Worm (Caenorhabditis elegans) whole organism, L3 larva: ENCODE measurements around the gene C16D9.4.

ENCODE experiments used
- R02D3.7 ChIP-seq: fragments of 150-350 bp; optimal IDR thresholded peaks from 2 replicates; lab custom pipeline; 2014; ENCODE audit warnings: missing biosample characterization, missing genetic modification characterization
- ZK546.5 ChIP-seq: sonication (generic microtip); optimal IDR thresholded peaks from 2 replicates; lab custom pipeline; 2017; ENCODE audit warnings: missing biosample characterization, missing genetic modification characterization
- aly-2 ChIP-seq: fragments of 150-350 bp; optimal IDR thresholded peaks from 2 replicates; lab custom pipeline; 2014; ENCODE audit warnings: missing biosample characterization, missing genetic modification characterization
- ceh-28 ChIP-seq: fragments of 150-350 bp; optimal IDR thresholded peaks from 2 replicates; lab custom pipeline; 2014; ENCODE audit warnings: missing biosample characterization, missing genetic modification reagents, missing genetic modification characterization
- ceh-82 ChIP-seq: fragments of 150-350 bp; optimal IDR thresholded peaks from 2 replicates; lab custom pipeline; 2014; ENCODE audit warnings: missing biosample characterization, missing genetic modification characterization
- ceh-9 ChIP-seq: sonication (generic microtip); optimal IDR thresholded peaks from 2 replicates; lab custom pipeline; 2018; ENCODE audit warnings: missing biosample characterization, missing genetic modification characterization
- daf-12 ChIP-seq: fragments of 150-350 bp; optimal IDR thresholded peaks from 2 replicates; lab custom pipeline; 2014; ENCODE audit warnings: missing biosample characterization, missing genetic modification reagents, missing genetic modification characterization
- egl-27 ChIP-seq: sonication (generic microtip); optimal IDR thresholded peaks from 4 replicates; lab custom pipeline; 2017; ENCODE audit warnings: missing biosample characterization, missing genetic modification reagents, missing genetic modification characterization
- egl-5 ChIP-seq: fragments of 150-350 bp; optimal IDR thresholded peaks from 2 replicates; lab custom pipeline; 2017; ENCODE audit warnings: missing biosample characterization, missing genetic modification reagents, missing genetic modification characterization, inconsistent platforms
- elt-1 ChIP-seq: fragments of 150-350 bp; optimal IDR thresholded peaks from 2 replicates; lab custom pipeline; 2014; ENCODE audit warnings: missing biosample characterization, missing genetic modification characterization
- elt-2 ChIP-seq: sonication (generic microtip); optimal IDR thresholded peaks from 2 replicates; lab custom pipeline; 2016; ENCODE audit warnings: missing genetic modification reagents, mild to moderate bottlenecking, missing genetic modification characterization, missing compliant biosample characterization
- elt-3 ChIP-seq, 3 experiments: fragments of 150-350 bp in 1 of 3; sonication (generic microtip) in 2 of 3; optimal IDR thresholded peaks; 2 replicates in 2 of 3; 4 replicates in 1 of 3; lab custom pipeline; 2014 to 2017; ENCODE audit warnings: missing biosample characterization in 3 of 3, missing genetic modification characterization in 3 of 3
- eor-1 ChIP-seq, 2 experiments: fragments of 150-350 bp; optimal IDR thresholded peaks; 2 replicates each; lab custom pipeline; 2014 to 2018; ENCODE audit warnings: missing biosample characterization in 2 of 2, missing genetic modification characterization in 2 of 2
- fkh-10 ChIP-seq: sonication (generic microtip); optimal IDR thresholded peaks from 2 replicates; lab custom pipeline; 2017; ENCODE audit warnings: missing biosample characterization, missing genetic modification reagents, missing genetic modification characterization
- fkh-2 ChIP-seq: fragments of 150-350 bp; optimal IDR thresholded peaks from 2 replicates; lab custom pipeline; 2014; ENCODE audit warnings: missing biosample characterization, missing genetic modification reagents, missing genetic modification characterization
- fos-1 ChIP-seq: fragments of 150-350 bp; optimal IDR thresholded peaks from 2 replicates; lab custom pipeline; 2014; ENCODE audit warnings: missing biosample characterization, missing genetic modification characterization
- hmg-11 ChIP-seq: sonication (generic microtip); optimal IDR thresholded peaks from 2 replicates; lab custom pipeline; 2016; ENCODE audit warnings: missing genetic modification characterization, missing compliant biosample characterization
- lin-15B ChIP-seq: fragments of 150-350 bp; optimal IDR thresholded peaks from 2 replicates; lab custom pipeline; 2014; ENCODE audit warnings: missing biosample characterization, missing genetic modification characterization
- lin-39 ChIP-seq: fragments of 150-350 bp; optimal IDR thresholded peaks from 2 replicates; lab custom pipeline; 2018; ENCODE audit warnings: missing biosample characterization, missing genetic modification reagents, missing genetic modification characterization
- lsy-12 ChIP-seq: sonication (generic microtip); optimal IDR thresholded peaks from 2 replicates; lab custom pipeline; 2016; ENCODE audit warnings: mild to moderate bottlenecking, missing genetic modification characterization, missing compliant biosample characterization
- mdl-1 ChIP-seq: fragments of 150-350 bp; optimal IDR thresholded peaks from 2 replicates; lab custom pipeline; 2014; ENCODE audit warnings: missing biosample characterization, missing genetic modification characterization
- mml-1 ChIP-seq: fragments of 150-350 bp; sonication (generic microtip); optimal IDR thresholded peaks from 3 replicates; lab custom pipeline; 2014; ENCODE audit warnings: missing biosample characterization, missing genetic modification characterization
- nfya-1 ChIP-seq: sonication (generic microtip); optimal IDR thresholded peaks from 2 replicates; lab custom pipeline; 2017; ENCODE audit warnings: missing genetic modification characterization, mild to moderate bottlenecking, missing compliant biosample characterization, antibody characterized with exemption, moderate library complexity; ENCODE audit not compliant: insufficient read depth
- nhr-11 ChIP-seq: fragments of 150-350 bp; optimal IDR thresholded peaks from 2 replicates; lab custom pipeline; 2014; ENCODE audit warnings: missing biosample characterization, missing genetic modification characterization
- nhr-12 ChIP-seq: fragments of 150-350 bp; optimal IDR thresholded peaks from 2 replicates; lab custom pipeline; 2014; ENCODE audit warnings: missing biosample characterization, missing genetic modification characterization
- nhr-23 ChIP-seq: fragments of 150-350 bp; optimal IDR thresholded peaks from 2 replicates; lab custom pipeline; 2014; ENCODE audit warnings: missing biosample characterization, missing genetic modification reagents, missing genetic modification characterization
- nhr-237 ChIP-seq: fragments of 150-350 bp; optimal IDR thresholded peaks from 2 replicates; lab custom pipeline; 2014; ENCODE audit warnings: missing biosample characterization, missing genetic modification characterization
- nhr-25 ChIP-seq: sonication (generic microtip); optimal IDR thresholded peaks from 2 replicates; lab custom pipeline; 2017; ENCODE audit warnings: missing biosample characterization, missing genetic modification characterization
- nhr-28 ChIP-seq: fragments of 150-350 bp; optimal IDR thresholded peaks from 2 replicates; lab custom pipeline; 2014; ENCODE audit warnings: missing biosample characterization, missing genetic modification characterization
- nhr-67 ChIP-seq: fragments of 150-350 bp; optimal IDR thresholded peaks from 2 replicates; lab custom pipeline; 2014; ENCODE audit warnings: missing biosample characterization, missing genetic modification characterization
- nhr-76 ChIP-seq: fragments of 150-350 bp; sonication (generic microtip); optimal IDR thresholded peaks from 5 replicates; lab custom pipeline; 2014; ENCODE audit warnings: missing biosample characterization, missing genetic modification characterization
- nhr-77 ChIP-seq: fragments of 150-350 bp; optimal IDR thresholded peaks from 2 replicates; lab custom pipeline; 2014; ENCODE audit warnings: missing biosample characterization, missing genetic modification characterization
- pha-4 ChIP-seq: fragments of 150-350 bp; optimal IDR thresholded peaks from 2 replicates; lab custom pipeline; 2014; ENCODE audit warnings: missing biosample characterization, missing genetic modification reagents, missing genetic modification characterization
- pqm-1 ChIP-seq: fragments of 150-350 bp; optimal IDR thresholded peaks from 2 replicates; lab custom pipeline; 2017; ENCODE audit warnings: missing biosample characterization, missing genetic modification characterization, inconsistent platforms
- sea-2 ChIP-seq: fragments of 150-350 bp; sonication (generic microtip); optimal IDR thresholded peaks from 4 replicates; lab custom pipeline; 2014; ENCODE audit warnings: missing biosample characterization, missing genetic modification reagents, missing genetic modification characterization
- skn-1 ChIP-seq: fragments of 150-350 bp; optimal IDR thresholded peaks from 2 replicates; lab custom pipeline; 2014; ENCODE audit warnings: missing biosample characterization, missing genetic modification characterization
- snpc-4 ChIP-seq: fragments of 150-350 bp; optimal IDR thresholded peaks from 2 replicates; lab custom pipeline; 2014; ENCODE audit warnings: missing biosample characterization, missing genetic modification characterization
- unc-39 ChIP-seq: sonication (generic microtip); optimal IDR thresholded peaks from 4 replicates; lab custom pipeline; 2017; ENCODE audit warnings: missing biosample characterization, missing genetic modification characterization
- unc-62 ChIP-seq: fragments of 150-350 bp; sonication (generic microtip); optimal IDR thresholded peaks from 4 replicates; lab custom pipeline; 2014; ENCODE audit warnings: missing biosample characterization, missing genetic modification reagents, missing genetic modification characterization
- zag-1 ChIP-seq: fragments of 150-350 bp; optimal IDR thresholded peaks from 2 replicates; lab custom pipeline; 2014; ENCODE audit warnings: missing biosample characterization, missing genetic modification characterization
- ztf-11 ChIP-seq: fragments of 150-350 bp; optimal IDR thresholded peaks from 2 replicates; lab custom pipeline; 2014; ENCODE audit warnings: missing biosample characterization, missing genetic modification characterization
- ztf-4 ChIP-seq: fragments of 150-350 bp; optimal IDR thresholded peaks from 2 replicates; lab custom pipeline; 2014; ENCODE audit warnings: missing biosample characterization, missing genetic modification characterization

Gene C16D9.4

DNA sequence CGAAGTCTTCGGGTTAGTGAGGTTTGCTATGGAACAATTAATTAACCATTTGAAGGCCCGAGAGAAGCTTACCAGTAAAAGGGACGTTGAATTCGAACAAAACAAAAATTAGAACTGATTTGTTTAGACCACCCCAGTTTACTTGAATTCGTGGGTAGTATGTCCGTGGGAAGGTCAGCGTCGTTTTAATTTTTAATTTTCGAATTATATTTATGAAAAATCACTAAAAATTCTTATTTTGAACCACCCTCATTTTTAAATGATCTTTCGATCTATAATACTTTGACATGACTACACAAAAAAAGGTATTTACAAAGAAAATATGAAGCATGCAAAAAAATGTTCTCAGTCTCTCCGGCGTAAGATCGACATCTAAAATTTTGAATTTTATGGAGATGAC, 2.8 kb upstream of the C16D9.4 start, which contains the start of gene C16D9.5:
C16D9.5 (minus strand) TSS at position 101 of the 400 bp plus-strand sequence.
- TF ChIP-seq nhr-237 (no peak), elt-3 (tag; optimal IDR thresholded peaks at IDR 0.05; lab: Kevin White, UChicago) (no peak), pqm-1 (tag; lab: Kevin White, UChicago) (no peak), zag-1 (no peak), nfya-1 (tag; lab: Kevin White, UChicago) (no peak), ceh-82 (tag; lab: Kevin White, UChicago) (no peak), lsy-12 (tag; lab: Kevin White, UChicago) (no peak), fkh-10 (GFP tag; lab: Kevin White, UChicago) (no peak), nhr-28 (no peak)
- TF ChIP-seq, all 47 proteins: peak for 0

DNA sequence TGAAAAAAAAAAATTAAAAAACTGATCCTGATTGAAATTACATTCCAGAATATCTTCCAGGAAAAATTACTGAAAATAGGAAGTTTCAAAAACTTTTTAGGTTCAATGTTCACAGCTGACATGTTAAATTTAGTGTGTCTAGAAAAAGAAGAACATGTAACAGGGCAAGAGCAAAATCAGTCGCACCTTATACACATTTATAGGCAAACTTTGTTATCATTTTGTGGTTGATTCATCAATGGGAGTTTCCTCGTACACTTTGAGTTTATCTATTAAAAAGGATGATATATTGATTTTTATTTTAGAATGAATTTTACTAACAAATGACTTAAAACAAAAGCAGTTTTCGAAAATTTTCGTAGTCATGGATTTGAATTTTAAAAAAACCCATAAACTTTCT, 503 bp upstream of the C16D9.4 start:
- TF ChIP-seq fkh-2 (tag; lab: Kevin White, UChicago) (no peak), mdl-1 (tag; lab: Kevin White, UChicago) (no peak), elt-2 (tag; lab: Kevin White, UChicago) (peak; percentile 63), nhr-11 (tag; lab: Kevin White, UChicago) (no peak), nhr-12 (tag; lab: Kevin White, UChicago) (no peak), mml-1 (tag; lab: Kevin White, UChicago) (no peak), unc-39 (tag; lab: Kevin White, UChicago) (no peak), pqm-1 (tag; lab: Kevin White, UChicago) (peak; percentile 38)

ce11 chrV:8239928-8240327, 2.8 kb downstream of the C16D9.4 start, which contains the start of gene C16D9.3:
Gene C16D9.3 (minus strand): TSS chrV:8240028.
- no peak for TF ChIP-seq snpc-4 (tag; lab: Kevin White, UChicago)
- no peak for TF ChIP-seq elt-2 (tag; lab: Kevin White, UChicago)
- no peak for TF ChIP-seq ztf-4 (tag; lab: Kevin White, UChicago)
- no peak for TF ChIP-seq skn-1 (tag; lab: Kevin White, UChicago)
- no peak for TF ChIP-seq ceh-28
- no peak for TF ChIP-seq elt-3 (tag; optimal IDR thresholded peaks at IDR 0.05; lab: Kevin White, UChicago)
- TF ChIP-seq unc-39 (tag; lab: Kevin White, UChicago) = no peak
- no peak for TF ChIP-seq ZK546.5 (tag; lab: Kevin White, UChicago)
- TF ChIP-seq nhr-23 (tag; lab: Kevin White, UChicago) = no peak
- TF ChIP-seq fos-1 (tag; lab: Kevin White, UChicago) = no peak
- TF ChIP-seq aly-2 = no peak
- no peak for TF ChIP-seq elt-1
- TF ChIP-seq nhr-67 (tag; lab: Kevin White, UChicago) = no peak
- no peak for TF ChIP-seq eor-1 (tag; optimal IDR thresholded peaks at IDR 0.05; lab: Kevin White, UChicago)
- TF ChIP-seq lsy-12 (tag; lab: Kevin White, UChicago) = no peak
- no peak for TF ChIP-seq lin-15B

- TF ChIP-seq elt-3 (tag; optimal IDR thresholded peaks at IDR 0.05; lab: Kevin White, UChicago) = no peak
- TF ChIP-seq pha-4 = no peak
- no peak for TF ChIP-seq nhr-67 (tag; lab: Kevin White, UChicago)
- no peak for TF ChIP-seq ZK546.5 (tag; lab: Kevin White, UChicago)
- TF ChIP-seq daf-12 (tag; lab: Kevin White, UChicago) = no peak
- TF ChIP-seq nhr-23 (tag; lab: Kevin White, UChicago) = peak; percentile 62
- no peak for TF ChIP-seq nhr-25 (tag; lab: Kevin White, UChicago)
- TF ChIP-seq ceh-82 (tag; lab: Kevin White, UChicago) = no peak
- no peak for TF ChIP-seq ztf-11 (tag; lab: Kevin White, UChicago)
- peak; percentile 73 for TF ChIP-seq ceh-28
- no peak for TF ChIP-seq nhr-28
- no peak for TF ChIP-seq elt-1
- TF ChIP-seq aly-2 = no peak
- no peak for TF ChIP-seq egl-5 (tag; lab: Kevin White, UChicago)
- TF ChIP-seq lsy-12 (tag; lab: Kevin White, UChicago) = no peak
- TF ChIP-seq zag-1 = no peak
- TF ChIP-seq lin-39 = no peak
Measured at ce11 chrV:8238290-8238689, 4.4 kb downstream of the C16D9.4 start, which contains the start of gene rol-3. Gene rol-3 (minus strand): TSS chrV:8238409.

ce11 chrV:8235331-8235730, 7.4 kb downstream of the C16D9.4 start:
- no peak for TF ChIP-seq zag-1
- TF ChIP-seq nfya-1 (tag; lab: Kevin White, UChicago) = peak; percentile 36
- TF ChIP-seq unc-62 = no peak
- no peak for TF ChIP-seq mml-1 (tag; lab: Kevin White, UChicago)
- TF ChIP-seq ceh-28 = no peak
- no peak for TF ChIP-seq mdl-1 (tag; lab: Kevin White, UChicago)
- TF ChIP-seq daf-12 (tag; lab: Kevin White, UChicago) = no peak
- no peak for TF ChIP-seq hmg-11 (tag; lab: Kevin White, UChicago)
- peak; percentile 41 for TF ChIP-seq lsy-12 (tag; lab: Kevin White, UChicago)
- TF ChIP-seq ceh-9 = no peak
- TF ChIP-seq lin-39 = peak; percentile 2
- TF ChIP-seq nhr-11 (tag; lab: Kevin White, UChicago) = no peak
- TF ChIP-seq fkh-2 (tag; lab: Kevin White, UChicago) = no peak
- TF ChIP-seq nhr-77 (tag; lab: Kevin White, UChicago) = no peak
- TF ChIP-seq nhr-12 (tag; lab: Kevin White, UChicago) = no peak
- TF ChIP-seq sea-2 (GFP tag; lab: Kevin White, UChicago) = no peak
- TF ChIP-seq egl-27 = no peak
- TF ChIP-seq aly-2 = no peak
- peak; percentile 39 for TF ChIP-seq nhr-23 (tag; lab: Kevin White, UChicago)
- no peak for TF ChIP-seq nhr-76
- TF ChIP-seq ceh-82 (tag; lab: Kevin White, UChicago) = no peak
- TF ChIP-seq pqm-1 (tag; lab: Kevin White, UChicago) = peak; percentile 40
- TF ChIP-seq ZK546.5 (tag; lab: Kevin White, UChicago) = no peak
- TF ChIP-seq R02D3.7 = no peak
- peak; percentile 53 for TF ChIP-seq nhr-25 (tag; lab: Kevin White, UChicago)
- TF ChIP-seq nhr-67 (tag; lab: Kevin White, UChicago) = no peak
